Worm (Caenorhabditis elegans) whole organism, mixed stage, embryonic: ENCODE results near the gene sre-4.

Experiments
- elt-3 ChIP-seq: fragments of 150-350 bp; optimal IDR thresholded peaks from 2 replicates; lab custom pipeline; 2014; ENCODE audit warnings: missing biosample characterization, missing genetic modification characterization
- lin-13 ChIP-seq: fragments of 150-350 bp; optimal IDR thresholded peaks from 2 replicates; lab custom pipeline; 2014; ENCODE audit warnings: missing biosample characterization, missing genetic modification characterization
- nhr-12 ChIP-seq: fragments of 150-350 bp; optimal IDR thresholded peaks from 2 replicates; lab custom pipeline; 2014; ENCODE audit warnings: missing biosample characterization, missing genetic modification characterization
- nhr-237 ChIP-seq: fragments of 150-350 bp; optimal IDR thresholded peaks from 2 replicates; lab custom pipeline; 2014; ENCODE audit warnings: missing biosample characterization, missing genetic modification characterization
- nhr-28 ChIP-seq: fragments of 150-350 bp; optimal IDR thresholded peaks from 2 replicates; lab custom pipeline; 2014; ENCODE audit warnings: missing biosample characterization, missing genetic modification characterization
- nhr-76 ChIP-seq: sonication (generic microtip); optimal IDR thresholded peaks from 2 replicates; lab custom pipeline; 2017; ENCODE audit warnings: missing biosample characterization, missing genetic modification characterization
- unc-62 ChIP-seq: fragments of 150-350 bp; optimal IDR thresholded peaks from 2 replicates; lab custom pipeline; 2014; ENCODE audit warnings: missing biosample characterization, missing genetic modification reagents, missing genetic modification characterization
- ztf-11 ChIP-seq: fragments of 150-350 bp; optimal IDR thresholded peaks from 2 replicates; lab custom pipeline; 2014; ENCODE audit warnings: missing biosample characterization, missing genetic modification characterization

DNA sequence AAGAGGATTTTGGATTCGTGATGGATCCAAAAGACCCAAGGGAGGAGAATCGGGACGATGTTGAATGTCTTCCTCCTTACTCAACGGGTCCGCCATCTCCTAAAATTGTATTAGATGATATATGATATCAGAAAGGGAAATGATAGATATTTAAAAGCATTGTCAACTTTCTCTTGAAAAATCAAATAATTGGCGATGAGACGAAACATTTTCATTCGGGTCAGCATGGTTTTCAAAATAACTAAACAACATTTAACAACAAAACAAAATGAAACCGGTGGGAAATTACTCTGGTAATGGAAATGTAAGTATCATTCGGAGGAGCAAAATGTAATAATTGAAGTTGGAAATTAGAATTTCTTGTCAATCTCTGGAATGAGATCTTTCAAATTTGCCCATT is 11.9 kb upstream of the sre-4 start, which contains the start of gene pis-1:
- TF ChIP-seq nhr-28 (tag; lab: Kevin White, UChicago), result no peak
- no peak for TF ChIP-seq nhr-237 (tag; lab: Kevin White, UChicago)
- no peak for TF ChIP-seq unc-62
- TF ChIP-seq lin-13 (tag; lab: Kevin White, UChicago), result no peak
- no peak for TF ChIP-seq elt-3 (tag; lab: Kevin White, UChicago)
- no peak for TF ChIP-seq nhr-76 (tag; lab: Kevin White, UChicago)
- TF ChIP-seq nhr-12 (tag; lab: Kevin White, UChicago), result no peak
- no peak for TF ChIP-seq ztf-11 (tag; lab: Kevin White, UChicago)
